Fruit fly (Drosophila melanogaster) S2 (cell line): ENCODE results near the gene LManI.

Experiments
- CG8478 ChIP-seq: fragments of >200 bp; optimal IDR thresholded peaks from 2 replicates; lab custom pipeline; 2018
- CTCF ChIP-seq, 2 experiments: fragments of >200 bp; optimal IDR thresholded peaks; 2 replicates each; lab custom pipeline; 2018

dm6 chr2L:10495495-10495894 is 38.5 kb upstream of the LManI start:
- TF ChIP-seq CG8478 (lab: Kevin White, UChicago) (no peak), CTCF (optimal IDR thresholded peaks at IDR 0.05; lab: Kevin White, UChicago) (no peak)
